Worm (Caenorhabditis elegans) whole organism, L4/young adult: Measurements from ENCODE around the gene lron-2.

Experiments used
- dao-5 ChIP-seq: sonication (generic microtip); optimal IDR thresholded peaks from 2 replicates; lab custom pipeline; 2016; ENCODE audit warnings: missing genotype, missing genetic modification characterization, moderate library complexity, missing compliant biosample characterization
- him-1 ChIP-seq: sonication (generic microtip); optimal IDR thresholded peaks from 2 replicates; lab custom pipeline; 2016; ENCODE audit warnings: missing genotype, missing genetic modification reagents, missing genetic modification characterization, missing compliant biosample characterization

DNA sequence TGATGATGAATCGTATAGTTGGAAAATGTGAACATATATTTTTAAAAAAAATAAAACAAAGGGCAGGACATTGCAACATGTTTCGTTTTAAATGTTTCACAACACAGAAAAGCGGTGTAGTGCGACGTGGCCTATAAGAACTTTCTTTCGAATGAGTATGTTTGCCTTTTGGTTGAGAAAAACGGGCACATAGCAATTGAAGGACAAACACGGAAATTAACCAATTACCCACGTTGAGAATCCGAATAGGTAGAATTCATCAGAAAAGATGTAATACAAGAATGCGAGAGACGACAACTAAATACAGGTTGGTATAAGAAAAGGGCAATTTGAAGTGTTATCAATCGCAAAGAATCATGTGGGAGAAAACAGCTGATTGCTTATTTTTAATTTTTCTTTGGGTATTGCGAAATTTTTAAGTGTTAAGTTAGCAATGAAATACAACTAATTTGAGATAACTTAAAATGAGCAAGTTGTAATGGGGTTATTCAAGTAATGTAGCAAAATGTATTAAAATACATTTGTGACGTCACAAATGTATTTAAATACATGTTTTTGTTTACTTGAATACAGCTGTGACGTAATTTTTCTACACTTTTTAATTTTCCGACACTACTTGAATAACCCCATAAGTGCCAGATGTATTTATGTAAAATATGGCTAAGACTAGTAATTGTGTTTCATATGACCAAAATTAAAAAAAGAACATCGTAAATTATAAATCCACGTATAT lies 46.1 kb upstream of the lron-2 start, which contains the start of gene acl-14:
- no peak for TF ChIP-seq him-1 (tag; lab: Kevin White, UChicago)
- no peak for TF ChIP-seq dao-5
